1 fruit fly cellular context compared by ENCODE assay signal in genomic region chr3L:16385880-16386584, dm6.
TF ChIP-seq lines count a peak whose summit lies in the region.

TSS of gene Agpat3 (minus strand) at chr3L:16385957.
TSS of gene RAF2 (plus strand) at chr3L:16386327.

TF ChIP-seq in whole organism, embryonic, 481 proteins besides CTCF, POLR2A, EP300 and RAD21 (continued from another document and continues in another):
- TF ChIP-seq Ets97D (GFP tag; optimal IDR thresholded peaks at IDR 0.05; lab: Kevin White, UChicago) (no peak), CHES-1-like (GFP tag; optimal IDR thresholded peaks at IDR 0.05; lab: Kevin White, UChicago) (peak; percentile 20), ranshi (GFP tag; IDR thresholded peaks at IDR 0.05; lab: Robert Waterston, UW) (no peak; the same call in 1 of the 2 replicates), Ets65A (GFP tag; lab: Kevin White, UChicago) (peak; percentile 85), knrl (GFP tag; IDR thresholded peaks at IDR 0.05; lab: Robert Waterston, UW; ENCODE audit: partially characterized antibody) (no peak), CG14965 (GFP tag; optimal IDR thresholded peaks at IDR 0.05; lab: Kevin White, UChicago; ENCODE audit: borderline replicate concordance) (no peak), CG10209 (GFP tag; optimal IDR thresholded peaks at IDR 0.05; lab: Kevin White, UChicago) (peak; percentile 31), CG1024 (GFP tag; IDR thresholded peaks at IDR 0.05; lab: Robert Waterston, UW) (no peak), so (GFP tag; IDR thresholded peaks at IDR 0.05; lab: Robert Waterston, UW) (no peak), prd (optimal IDR thresholded peaks at IDR 0.05; lab: Kevin White, UChicago) (no peak), prd (GFP tag; IDR thresholded peaks at IDR 0.05; lab: Robert Waterston, UW) (peak; percentile 67; the same call in 2 of the 3 replicates), bab2 (GFP tag; optimal IDR thresholded peaks at IDR 0.05; lab: Kevin White, UChicago) (peak; percentile 40), CG10366 (GFP tag; IDR thresholded peaks at IDR 0.05; lab: Robert Waterston, UW) (peak; percentile 45), CG7928 (GFP tag; optimal IDR thresholded peaks at IDR 0.05; lab: Kevin White, UChicago) (peak; percentile 17), Ssrp (tag; optimal IDR thresholded peaks at IDR 0.05; lab: Kevin White, UChicago) (peak; percentile 50), jigr1 (GFP tag; IDR thresholded peaks at IDR 0.05; lab: Robert Waterston, UW) (no peak), gfzf (GFP tag; optimal IDR thresholded peaks at IDR 0.05; lab: Kevin White, UChicago) (peak; percentile 80), pan (optimal IDR thresholded peaks at IDR 0.05; lab: Kevin White, UChicago) (no peak), pan (GFP tag; optimal IDR thresholded peaks at IDR 0.05 in 1 of 2, IDR thresholded peaks at IDR 0.05 in 1 of 2) (peak in 1 of 2 experiments; percentile 5), CG13624 (GFP tag; optimal IDR thresholded peaks at IDR 0.05; lab: Kevin White, UChicago) (no peak), sim (GFP tag; IDR thresholded peaks at IDR 0.05; lab: Robert Waterston, UW) (no peak), CG7372 (GFP tag; IDR thresholded peaks at IDR 0.05; lab: Robert Waterston, UW) (no peak), sisA (GFP tag; IDR thresholded peaks at IDR 0.05; lab: Robert Waterston, UW) (peak; percentile 51; the same call in 1 of the 2 replicates), Gsc (GFP tag; IDR thresholded peaks at IDR 0.05; lab: Robert Waterston, UW) (no peak), Sin3A (optimal IDR thresholded peaks at IDR 0.05; lab: Kevin White, UChicago) (peak; percentile 3), Mrtf (GFP tag; IDR thresholded peaks at IDR 0.05; lab: Robert Waterston, UW) (no peak), Atf-2 (GFP tag; optimal IDR thresholded peaks at IDR 0.05; lab: Kevin White, UChicago) (no peak), CG34224 (GFP tag; IDR thresholded peaks at IDR 0.05; lab: Robert Waterston, UW; ENCODE audit: partially characterized antibody) (no peak), CG2678 (tag; optimal IDR thresholded peaks at IDR 0.05; lab: Kevin White, UChicago) (peak; percentile 50), CG18764 (GFP tag; optimal IDR thresholded peaks at IDR 0.05; lab: Kevin White, UChicago) (peak; percentile 6), Sox102F (GFP tag; optimal IDR thresholded peaks at IDR 0.05; lab: Kevin White, UChicago) (peak; percentile 46), Adf1 (GFP tag; IDR thresholded peaks at IDR 0.05; lab: Robert Waterston, UW) (no peak), lilli (GFP tag; optimal IDR thresholded peaks at IDR 0.05; lab: Kevin White, UChicago) (peak; percentile 56), CG12071 (GFP tag; optimal IDR thresholded peaks at IDR 0.05; lab: Kevin White, UChicago) (no peak), CG11093 (GFP tag; IDR thresholded peaks at IDR 0.05; lab: Robert Waterston, UW) (no peak), CG11723 (GFP tag; optimal IDR thresholded peaks at IDR 0.05; lab: Kevin White, UChicago) (no peak), CG3065 (GFP tag; optimal IDR thresholded peaks at IDR 0.05; lab: Kevin White, UChicago) (no peak), CG32767 (GFP tag; IDR thresholded peaks at IDR 0.05; lab: Robert Waterston, UW) (no peak), Hey (tag; optimal IDR thresholded peaks at IDR 0.05; lab: Kevin White, UChicago) (no peak), CG8478 (optimal IDR thresholded peaks at IDR 0.05; lab: Kevin White, UChicago) (no peak), fd64A (GFP tag; optimal IDR thresholded peaks at IDR 0.05; lab: Kevin White, UChicago) (no peak), CG12236 (GFP tag; optimal IDR thresholded peaks at IDR 0.05; lab: Kevin White, UChicago) (no peak), sr (GFP tag; IDR thresholded peaks at IDR 0.05; lab: Robert Waterston, UW) (no peak), CG11504 (tag; optimal IDR thresholded peaks at IDR 0.05; lab: Kevin White, UChicago) (peak; percentile 65), CG8388 (GFP tag; optimal IDR thresholded peaks at IDR 0.05; lab: Kevin White, UChicago) (peak; percentile 21), her (GFP tag; optimal IDR thresholded peaks at IDR 0.05; lab: Kevin White, UChicago) (no peak), CG1832 (GFP tag; optimal IDR thresholded peaks at IDR 0.05; lab: Kevin White, UChicago) (no peak), dan (GFP tag; IDR thresholded peaks at IDR 0.05; lab: Robert Waterston, UW) (no peak), pum (GFP tag; optimal IDR thresholded peaks at IDR 0.05; lab: Kevin White, UChicago) (no peak), sob (GFP tag; IDR thresholded peaks at IDR 0.05; lab: Robert Waterston, UW) (peak; percentile 54; the same call in 1 of the 2 replicates), Usf (GFP tag; optimal IDR thresholded peaks at IDR 0.05; lab: Kevin White, UChicago) (no peak), CG43689 (GFP tag; IDR thresholded peaks at IDR 0.05; lab: Robert Waterston, UW) (no peak), sd (tag; optimal IDR thresholded peaks at IDR 0.05; lab: Kevin White, UChicago) (peak; percentile 27), slou (GFP tag; optimal IDR thresholded peaks at IDR 0.05; lab: Kevin White, UChicago) (no peak), pzg (GFP tag; optimal IDR thresholded peaks at IDR 0.05; lab: Kevin White, UChicago) (peak; percentile 44), bowl (GFP tag; IDR thresholded peaks at IDR 0.05; lab: Robert Waterston, UW) (no peak), salm (tag; optimal IDR thresholded peaks at IDR 0.05; lab: Kevin White, UChicago) (no peak), CG34376 (GFP tag; optimal IDR thresholded peaks at IDR 0.05; lab: Kevin White, UChicago) (no peak), Fer2 (tag; optimal IDR thresholded peaks at IDR 0.05; lab: Kevin White, UChicago) (no peak), CG12391 (tag; optimal IDR thresholded peaks at IDR 0.05; lab: Kevin White, UChicago) (peak; percentile 73), dmrt11E (tag; optimal IDR thresholded peaks at IDR 0.05; lab: Kevin White, UChicago) (peak; percentile 39), bbx (GFP tag; IDR thresholded peaks at IDR 0.05; lab: Robert Waterston, UW; ENCODE audit: partially characterized antibody) (no peak), Mes4 (GFP tag; optimal IDR thresholded peaks at IDR 0.05; lab: Kevin White, UChicago) (no peak), CG30403 (GFP tag; optimal IDR thresholded peaks at IDR 0.05; lab: Kevin White, UChicago) (peak; percentile 66), Dip2 (GFP tag; IDR thresholded peaks at IDR 0.05; lab: Robert Waterston, UW) (no peak), E2f2 (GFP tag; IDR thresholded peaks at IDR 0.05; lab: Robert Waterston, UW) (peak; percentile 31; the same call in 1 of the 2 replicates), emc (GFP tag; optimal IDR thresholded peaks at IDR 0.05; lab: Kevin White, UChicago) (no peak), CG10431 (GFP tag; optimal IDR thresholded peaks at IDR 0.05; lab: Kevin White, UChicago) (no peak), p53 (GFP tag; optimal IDR thresholded peaks at IDR 0.05; lab: Kevin White, UChicago) (no peak), Sry-β (GFP tag; optimal IDR thresholded peaks at IDR 0.05; lab: Kevin White, UChicago) (no peak), CG8359 (GFP tag; optimal IDR thresholded peaks at IDR 0.05; lab: Kevin White, UChicago; ENCODE audit: borderline replicate concordance) (no peak), toy (GFP tag; IDR thresholded peaks at IDR 0.05; lab: Robert Waterston, UW) (no peak), lmd (GFP tag; IDR thresholded peaks at IDR 0.05; lab: Robert Waterston, UW) (peak; percentile 67), ssp (GFP tag; IDR thresholded peaks at IDR 0.05; lab: Robert Waterston, UW) (peak; percentile 85), CG4707 (GFP tag; optimal IDR thresholded peaks at IDR 0.05; lab: Kevin White, UChicago) (no peak), CG11695 (GFP tag; IDR thresholded peaks at IDR 0.05; lab: Robert Waterston, UW) (peak; percentile 53; the same call in 1 of the 3 replicates), schlank (tag; optimal IDR thresholded peaks at IDR 0.05; lab: Kevin White, UChicago) (no peak), CG13296 (GFP tag; optimal IDR thresholded peaks at IDR 0.05; lab: Kevin White, UChicago) (no peak), CG9932 (GFP tag; IDR thresholded peaks at IDR 0.05; lab: Robert Waterston, UW) (peak; percentile 64), tll (GFP tag; optimal IDR thresholded peaks at IDR 0.05; lab: Kevin White, UChicago) (peak in 1 of 2 experiments; percentile 46), CG6791 (GFP tag; IDR thresholded peaks at IDR 0.05; lab: Robert Waterston, UW; ENCODE audit: partially characterized antibody) (no peak), CG16779 (GFP tag; IDR thresholded peaks at IDR 0.05; lab: Robert Waterston, UW) (no peak), CG14860 (GFP tag; IDR thresholded peaks at IDR 0.05; lab: Robert Waterston, UW; ENCODE audit: partially characterized antibody) (no peak), GATAe (GFP tag; conservative IDR thresholded peaks at IDR 0.05; lab: Robert Waterston, UW) (no peak), CG6689 (GFP tag; IDR thresholded peaks at IDR 0.05; lab: Robert Waterston, UW) (peak; percentile 64), D19B (GFP tag; optimal IDR thresholded peaks at IDR 0.05; lab: Kevin White, UChicago) (no peak), slbo (GFP tag; IDR thresholded peaks at IDR 0.05; lab: Robert Waterston, UW) (peak; percentile 77), Xbp1 (GFP tag; optimal IDR thresholded peaks at IDR 0.05; lab: Kevin White, UChicago) (peak; percentile 53), Tbp (GFP tag; optimal IDR thresholded peaks at IDR 0.05; lab: Kevin White, UChicago) (no peak), CG13894 (tag; optimal IDR thresholded peaks at IDR 0.05; lab: Kevin White, UChicago) (peak; percentile 33), Chrac-16 (GFP tag; optimal IDR thresholded peaks at IDR 0.05; lab: Kevin White, UChicago) (peak; percentile 66), TFAM (GFP tag; optimal IDR thresholded peaks at IDR 0.05; lab: Kevin White, UChicago) (no peak), phol (tag; optimal IDR thresholded peaks at IDR 0.05; lab: Kevin White, UChicago) (peak; percentile 60), C15 (GFP tag; IDR thresholded peaks at IDR 0.05; lab: Robert Waterston, UW) (no peak), CG30020 (tag; optimal IDR thresholded peaks at IDR 0.05; lab: Kevin White, UChicago) (peak; percentile 60), CkIIα-i1 (GFP tag; IDR thresholded peaks at IDR 0.05; lab: Robert Waterston, UW) (no peak), fd3F (GFP tag; optimal IDR thresholded peaks at IDR 0.05; lab: Kevin White, UChicago) (no peak), YL-1 (GFP tag; optimal IDR thresholded peaks at IDR 0.05; lab: Kevin White, UChicago) (no peak), Fer3 (tag; optimal IDR thresholded peaks at IDR 0.05; lab: Kevin White, UChicago) (peak; percentile 30), esg (GFP tag; conservative IDR thresholded peaks at IDR 0.05; lab: Robert Waterston, UW) (peak; percentile 57), ci (GFP tag; IDR thresholded peaks at IDR 0.05; lab: Robert Waterston, UW) (0 out of 3 replicates have a peak, but pooled peaks have one; percentile 5), CG31388 (GFP tag; optimal IDR thresholded peaks at IDR 0.05; lab: Kevin White, UChicago) (no peak), dpn (GFP tag; optimal IDR thresholded peaks at IDR 0.05; lab: Kevin White, UChicago) (peak in 1 of 2 experiments; percentile 43), tx (GFP tag; optimal IDR thresholded peaks at IDR 0.05; lab: Kevin White, UChicago) (no peak), danr (GFP tag; IDR thresholded peaks at IDR 0.05; lab: Robert Waterston, UW) (no peak), CG17829 (tag; optimal IDR thresholded peaks at IDR 0.05; lab: Kevin White, UChicago) (peak; percentile 46), klu (GFP tag; IDR thresholded peaks at IDR 0.05; lab: Robert Waterston, UW) (peak; percentile 30; the same call in 1 of the 2 replicates), Gug (GFP tag; IDR thresholded peaks at IDR 0.05; lab: Robert Waterston, UW) (peak; percentile 31; the same call in 1 of the 4 replicates), ken (GFP tag; IDR thresholded peaks at IDR 0.05; lab: Robert Waterston, UW) (peak; percentile 34; the same call in 1 of the 3 replicates), pros (GFP tag; optimal IDR thresholded peaks at IDR 0.05; lab: Kevin White, UChicago) (no peak), tin (GFP tag; optimal IDR thresholded peaks at IDR 0.05; lab: Kevin White, UChicago) (peak; percentile 67), Pdp1 (GFP tag; optimal IDR thresholded peaks at IDR 0.05; lab: Kevin White, UChicago) (no peak), PHDP (tag; optimal IDR thresholded peaks at IDR 0.05; lab: Kevin White, UChicago) (peak; percentile 40), tgo (GFP tag; IDR thresholded peaks at IDR 0.05; lab: Robert Waterston, UW) (no peak; the same call in 2 of the 3 replicates), hth (optimal IDR thresholded peaks at IDR 0.05; lab: Kevin White, UChicago) (no peak), croc (GFP tag; conservative IDR thresholded peaks at IDR 0.05; lab: Robert Waterston, UW) (no peak; the same call in 2 of the 3 replicates), gem (tag; optimal IDR thresholded peaks at IDR 0.05; lab: Kevin White, UChicago) (peak; percentile 73), gsb-n (tag; optimal IDR thresholded peaks at IDR 0.05; lab: Kevin White, UChicago) (peak; percentile 10), lov (optimal IDR thresholded peaks at IDR 0.05; lab: Kevin White, UChicago) (no peak), lov (GFP tag; IDR thresholded peaks at IDR 0.05; lab: Robert Waterston, UW) (no peak), Awh (GFP tag; IDR thresholded peaks at IDR 0.05; lab: Robert Waterston, UW) (no peak), wek (GFP tag; optimal IDR thresholded peaks at IDR 0.05; lab: Kevin White, UChicago) (no peak), Hr39 (optimal IDR thresholded peaks at IDR 0.05; lab: Kevin White, UChicago) (no peak), Nf-YC (tag; optimal IDR thresholded peaks at IDR 0.05; lab: Kevin White, UChicago) (peak; percentile 13), Mad (GFP tag; optimal IDR thresholded peaks at IDR 0.05; lab: Kevin White, UChicago) (no peak), HmgZ (tag; optimal IDR thresholded peaks at IDR 0.05; lab: Kevin White, UChicago) (no peak), CG17912 (GFP tag; optimal IDR thresholded peaks at IDR 0.05; lab: Kevin White, UChicago) (no peak), CG4820 (GFP tag; optimal IDR thresholded peaks at IDR 0.05; lab: Kevin White, UChicago) (peak; percentile 22), CG15601 (tag; optimal IDR thresholded peaks at IDR 0.05; lab: Kevin White, UChicago) (peak; percentile 34), aop (GFP tag; IDR thresholded peaks at IDR 0.05; lab: Robert Waterston, UW) (no peak), ash1 (GFP tag; optimal IDR thresholded peaks at IDR 0.05; lab: Kevin White, UChicago) (no peak), zfh2 (GFP tag; optimal IDR thresholded peaks at IDR 0.05; lab: Kevin White, UChicago) (peak; percentile 9), CG1529 (GFP tag; optimal IDR thresholded peaks at IDR 0.05; lab: Kevin White, UChicago) (no peak), Dll (GFP tag; IDR thresholded peaks at IDR 0.05; lab: Robert Waterston, UW; ENCODE audit: partially characterized antibody) (no peak)
